Worm (Caenorhabditis elegans) whole organism, early embryonic: ENCODE data around the gene W09B6.4.

Source experiments
- B0310.2 ChIP-seq: sonication (generic microtip); optimal IDR thresholded peaks from 2 replicates; lab custom pipeline; 2016; ENCODE audit warnings: mild to moderate bottlenecking, missing genetic modification characterization, missing compliant biosample characterization
- F13C5.2 ChIP-seq: sonication (generic microtip); optimal IDR thresholded peaks from 2 replicates; lab custom pipeline; 2017; ENCODE audit warnings: mild to moderate bottlenecking, missing genetic modification characterization, inconsistent platforms, missing compliant biosample characterization
- aly-1 ChIP-seq: sonication (generic microtip); optimal IDR thresholded peaks from 2 replicates; lab custom pipeline; 2016; ENCODE audit warnings: missing genetic modification characterization, missing compliant biosample characterization
- ama-1 ChIP-seq: fragments of 150-350 bp; optimal IDR thresholded peaks from 2 replicates; lab custom pipeline; 2014
- ceh-13 ChIP-seq: fragments of 200-800 bp; sonication (Bioruptor generic); optimal IDR thresholded peaks from 2 replicates; lab custom pipeline; 2018; ENCODE audit warnings: mild to moderate bottlenecking, missing genetic modification characterization, missing compliant biosample characterization
- ceh-36 ChIP-seq: sonication (generic microtip); optimal IDR thresholded peaks from 2 replicates; lab custom pipeline; 2016; ENCODE audit warnings: missing genetic modification characterization, inconsistent platforms, missing compliant biosample characterization
- ets-7 ChIP-seq: sonication (generic microtip); optimal IDR thresholded peaks from 2 replicates; lab custom pipeline; 2016; ENCODE audit warnings: missing genotype, missing genetic modification characterization, missing compliant biosample characterization
- flt-1 ChIP-seq: fragments of 200-800 bp; sonication (Bioruptor generic); IDR thresholded peaks from 2 replicates; pipeline ENCODE4 v1.3.6; 2022; ENCODE audit warnings: missing genetic modification characterization, missing compliant biosample characterization
- hmbx-1 ChIP-seq: sonication (generic microtip); optimal IDR thresholded peaks from 2 replicates; lab custom pipeline; 2016; ENCODE audit warnings: mild to moderate bottlenecking, missing genetic modification characterization, missing compliant biosample characterization
- hmg-4 ChIP-seq: fragments of 200-800 bp; sonication (Bioruptor generic); optimal IDR thresholded peaks from 2 replicates; lab custom pipeline; 2018; ENCODE audit warnings: mild to moderate bottlenecking, missing genetic modification characterization, missing compliant biosample characterization
- hnd-1 ChIP-seq: sonication (generic microtip); optimal IDR thresholded peaks from 2 replicates; lab custom pipeline; 2016; ENCODE audit warnings: missing genetic modification characterization, missing compliant biosample characterization
- pes-1 ChIP-seq: fragments of 200-800 bp; sonication (Bioruptor generic); IDR thresholded peaks from 2 replicates; pipeline ENCODE4 v1.3.6; 2022; ENCODE audit warnings: missing genetic modification reagents, missing genetic modification characterization, missing compliant biosample characterization
- scrt-1 ChIP-seq: fragments of 200-800 bp; sonication (Bioruptor generic); IDR thresholded peaks from 2 replicates; pipeline ENCODE4 v1.3.6; 2022; ENCODE audit warnings: missing genetic modification characterization, missing compliant biosample characterization
- sea-1 ChIP-seq: fragments of 200-800 bp; sonication (Bioruptor generic); conservative IDR thresholded peaks from 2 replicates; pipeline ENCODE4 v1.3.6; 2022; ENCODE audit warnings: missing genetic modification characterization, missing compliant biosample characterization
- tbx-11 ChIP-seq: fragments of 200-800 bp; sonication (Bioruptor generic); IDR thresholded peaks from 2 replicates; pipeline ENCODE4 v1.3.6; 2022; ENCODE audit warnings: missing genetic modification characterization, missing compliant biosample characterization
- tbx-37 ChIP-seq: fragments of 200-800 bp; sonication (Bioruptor generic); conservative IDR thresholded peaks from 2 replicates; pipeline ENCODE4 v1.3.6; 2022; ENCODE audit warnings: missing genetic modification reagents, missing genetic modification characterization, missing compliant biosample characterization
- tra-4 ChIP-seq: sonication (generic microtip); optimal IDR thresholded peaks from 2 replicates; lab custom pipeline; 2017; ENCODE audit warnings: missing genetic modification characterization, missing compliant biosample characterization

W09B6.4 gene

DNA sequence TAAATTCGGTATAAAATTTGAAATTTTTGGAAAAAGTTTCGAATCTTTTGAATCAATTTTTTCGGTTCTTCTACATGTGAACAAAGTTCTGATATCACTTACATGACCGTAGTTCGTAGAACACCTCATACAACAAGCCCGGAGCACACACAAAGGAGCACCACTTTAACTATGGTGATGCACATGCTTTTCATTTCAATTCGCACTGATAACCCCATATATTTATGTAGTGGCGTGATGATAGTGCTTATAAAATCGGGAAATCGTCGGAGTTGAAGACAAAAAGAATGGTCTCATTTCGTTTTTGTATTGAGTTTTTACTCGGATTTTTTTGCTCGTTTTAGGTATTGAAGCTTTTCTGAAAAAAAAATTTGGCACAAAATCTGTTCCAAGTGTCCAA lies at the start of gene W09B6.4:
Gene W09B6.4, minus strand, starts transcription at position 151 of the 400 bp plus-strand sequence.
- TF ChIP-seq scrt-1: no peak
- no peak for TF ChIP-seq ama-1 (lab: Kevin White, UChicago)
- no peak for TF ChIP-seq sea-1
- TF ChIP-seq F13C5.2 (tag; lab: Kevin White, UChicago): no peak
- no peak for TF ChIP-seq ceh-36 (tag; lab: Kevin White, UChicago)
- no peak for TF ChIP-seq tbx-11 (GFP tag; lab: Robert Waterston, UW)
- TF ChIP-seq B0310.2: no peak
- TF ChIP-seq tra-4 (tag; lab: Kevin White, UChicago): no peak
- no peak for TF ChIP-seq hnd-1 (tag; lab: Kevin White, UChicago)
- TF ChIP-seq aly-1 (tag; lab: Kevin White, UChicago): no peak
- no peak for TF ChIP-seq flt-1
- TF ChIP-seq pes-1 (GFP tag; lab: Robert Waterston, UW): no peak
- no peak for TF ChIP-seq ceh-13 (GFP tag; lab: Kevin White, UChicago)
- no peak for TF ChIP-seq hmbx-1 (tag; lab: Kevin White, UChicago)
- no peak for TF ChIP-seq ets-7 (tag; lab: Kevin White, UChicago)
- no peak for TF ChIP-seq tbx-37 (GFP tag; lab: Robert Waterston, UW)

DNA sequence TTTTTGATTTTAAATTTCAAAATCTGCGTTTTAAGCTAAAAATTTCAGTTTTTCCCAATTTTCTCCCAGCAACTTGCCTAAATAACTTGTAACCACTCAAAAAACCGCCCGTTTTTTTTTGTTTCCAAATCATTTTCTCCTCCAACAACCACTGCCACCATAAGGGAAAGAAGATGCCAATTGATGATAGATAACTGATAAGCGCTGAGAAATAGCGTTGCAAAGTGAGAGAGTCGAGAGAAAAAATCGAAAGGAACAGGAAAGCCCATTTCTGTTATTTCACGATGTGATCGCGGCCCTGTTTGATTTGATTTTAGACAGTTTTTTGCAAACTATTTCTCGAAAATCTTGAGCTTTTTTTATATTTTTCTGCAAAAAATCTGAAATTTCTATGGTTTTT lies 49.0 kb upstream of the W09B6.4 start:
- TF ChIP-seq flt-1 (no peak), tbx-11 (GFP tag; lab: Robert Waterston, UW) (no peak), tra-4 (tag; lab: Kevin White, UChicago) (no peak), tbx-37 (GFP tag; lab: Robert Waterston, UW) (no peak), F13C5.2 (tag; lab: Kevin White, UChicago) (no peak), ceh-13 (GFP tag; lab: Kevin White, UChicago) (no peak), sea-1 (no peak), hnd-1 (tag; lab: Kevin White, UChicago) (no peak), scrt-1 (no peak), pes-1 (GFP tag; lab: Robert Waterston, UW) (no peak), B0310.2 (no peak), ama-1 (lab: Kevin White, UChicago) (no peak), hmg-4 (no peak), aly-1 (tag; lab: Kevin White, UChicago) (no peak), hmbx-1 (tag; lab: Kevin White, UChicago) (no peak), ets-7 (tag; lab: Kevin White, UChicago) (no peak), ceh-36 (tag; lab: Kevin White, UChicago) (no peak)

DNA sequence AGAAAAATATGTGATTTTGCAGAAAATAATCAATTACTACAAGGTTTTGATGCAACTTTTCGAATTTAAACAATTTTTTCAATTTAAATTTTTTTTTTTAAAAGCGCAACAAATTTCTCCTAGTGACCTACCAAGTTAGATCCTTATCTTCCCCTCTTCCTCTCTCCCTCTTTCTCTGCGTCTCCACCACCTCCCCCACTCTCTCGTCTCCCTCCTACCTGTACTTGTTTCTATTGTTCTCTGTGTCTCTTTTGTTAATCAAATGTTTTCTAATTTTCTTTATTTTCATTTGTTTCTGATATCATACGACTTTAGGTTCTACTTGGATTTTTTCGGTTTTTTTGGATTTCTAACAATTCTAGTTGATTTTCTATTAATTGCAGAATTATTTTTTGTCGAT lies 47.5 kb upstream of the W09B6.4 start:
- no peak for TF ChIP-seq ceh-36 (tag; lab: Kevin White, UChicago)
- no peak for TF ChIP-seq sea-1
- TF ChIP-seq tbx-37 (GFP tag; lab: Robert Waterston, UW): no peak
- no peak for TF ChIP-seq hnd-1 (tag; lab: Kevin White, UChicago)
- no peak for TF ChIP-seq aly-1 (tag; lab: Kevin White, UChicago)
- no peak for TF ChIP-seq flt-1
- TF ChIP-seq hmbx-1 (tag; lab: Kevin White, UChicago): no peak
- TF ChIP-seq ceh-13 (GFP tag; lab: Kevin White, UChicago): no peak
- TF ChIP-seq ama-1 (lab: Kevin White, UChicago): no peak
- no peak for TF ChIP-seq tra-4 (tag; lab: Kevin White, UChicago)
- TF ChIP-seq ets-7 (tag; lab: Kevin White, UChicago): no peak
- no peak for TF ChIP-seq scrt-1
- TF ChIP-seq pes-1 (GFP tag; lab: Robert Waterston, UW): no peak
- no peak for TF ChIP-seq B0310.2
- TF ChIP-seq tbx-11 (GFP tag; lab: Robert Waterston, UW): no peak
- no peak for TF ChIP-seq hmg-4
- no peak for TF ChIP-seq F13C5.2 (tag; lab: Kevin White, UChicago)

DNA sequence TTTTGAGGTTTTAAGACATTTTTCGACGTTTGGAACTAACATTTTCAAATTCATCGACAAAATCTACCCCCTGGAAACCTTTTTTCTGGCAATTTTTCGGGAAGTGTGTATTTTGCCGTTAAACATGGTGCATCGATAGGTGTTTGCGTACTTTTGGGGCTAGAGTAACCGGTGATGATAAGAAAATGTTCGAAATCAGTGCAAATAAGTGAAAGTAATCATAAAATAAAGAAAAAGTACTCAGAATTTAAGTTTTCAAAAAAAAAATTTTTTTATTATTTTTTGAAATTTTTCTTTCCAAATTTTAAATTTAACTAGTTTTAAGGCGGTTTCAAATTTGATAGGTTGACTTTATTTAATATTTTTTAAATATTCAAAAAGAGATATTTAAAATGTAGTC lies 38.6 kb upstream of the W09B6.4 start, which contains the start of gene nas-27:
Gene nas-27, minus strand, starts transcription at position 101 of the 400 bp plus-strand sequence.
- TF ChIP-seq hmg-4: no peak
- TF ChIP-seq tbx-11 (GFP tag; lab: Robert Waterston, UW): no peak
- TF ChIP-seq ceh-36 (tag; lab: Kevin White, UChicago): no peak
- no peak for TF ChIP-seq pes-1 (GFP tag; lab: Robert Waterston, UW)
- TF ChIP-seq scrt-1: no peak
- TF ChIP-seq hmbx-1 (tag; lab: Kevin White, UChicago): no peak
- no peak for TF ChIP-seq ceh-13 (GFP tag; lab: Kevin White, UChicago)
- no peak for TF ChIP-seq hnd-1 (tag; lab: Kevin White, UChicago)
- no peak for TF ChIP-seq flt-1
- TF ChIP-seq sea-1: no peak
- TF ChIP-seq F13C5.2 (tag; lab: Kevin White, UChicago): no peak
- no peak for TF ChIP-seq tbx-37 (GFP tag; lab: Robert Waterston, UW)
- TF ChIP-seq ets-7 (tag; lab: Kevin White, UChicago): no peak

DNA sequence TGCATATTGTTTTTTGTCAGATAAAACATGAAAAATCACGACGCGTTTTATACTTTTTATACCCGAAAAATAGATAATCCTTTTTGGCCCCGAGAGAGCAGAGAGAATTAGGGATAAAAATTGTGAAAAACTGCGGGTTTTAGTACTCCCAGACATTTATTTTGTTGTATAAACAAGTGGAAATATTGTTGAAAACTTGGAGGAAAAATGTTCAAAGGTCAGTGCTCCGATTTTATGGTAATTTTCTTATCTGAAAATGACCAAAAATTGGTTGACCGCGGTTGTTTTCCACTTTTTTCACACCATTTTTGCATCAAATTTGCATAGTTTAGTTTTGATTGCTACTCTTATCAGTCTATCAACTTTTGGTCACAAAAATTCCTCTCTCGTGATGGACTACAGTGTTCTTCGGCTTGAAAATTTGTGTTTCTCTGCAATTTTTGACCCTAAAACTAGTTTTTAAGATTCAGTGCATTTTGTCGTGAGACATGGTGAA lies 31.5 kb upstream of the W09B6.4 start, which contains the start of gene dlhd-1:
Gene dlhd-1, minus strand, starts transcription at position 51 of the 496 bp plus-strand sequence.
- no peak for TF ChIP-seq ets-7 (tag; lab: Kevin White, UChicago)
- TF ChIP-seq ceh-13 (GFP tag; lab: Kevin White, UChicago): no peak
- no peak for TF ChIP-seq tbx-37 (GFP tag; lab: Robert Waterston, UW)
- no peak for TF ChIP-seq B0310.2
- no peak for TF ChIP-seq tra-4 (tag; lab: Kevin White, UChicago)
- TF ChIP-seq pes-1 (GFP tag; lab: Robert Waterston, UW): no peak
- TF ChIP-seq tbx-11 (GFP tag; lab: Robert Waterston, UW): no peak
- TF ChIP-seq F13C5.2 (tag; lab: Kevin White, UChicago): no peak
- TF ChIP-seq hnd-1 (tag; lab: Kevin White, UChicago): no peak
- no peak for TF ChIP-seq hmg-4
- TF ChIP-seq aly-1 (tag; lab: Kevin White, UChicago): no peak
- TF ChIP-seq ama-1 (lab: Kevin White, UChicago): no peak
- no peak for TF ChIP-seq scrt-1
- no peak for TF ChIP-seq flt-1
- no peak for TF ChIP-seq hmbx-1 (tag; lab: Kevin White, UChicago)
- TF ChIP-seq ceh-36 (tag; lab: Kevin White, UChicago): no peak
- TF ChIP-seq sea-1: no peak

DNA sequence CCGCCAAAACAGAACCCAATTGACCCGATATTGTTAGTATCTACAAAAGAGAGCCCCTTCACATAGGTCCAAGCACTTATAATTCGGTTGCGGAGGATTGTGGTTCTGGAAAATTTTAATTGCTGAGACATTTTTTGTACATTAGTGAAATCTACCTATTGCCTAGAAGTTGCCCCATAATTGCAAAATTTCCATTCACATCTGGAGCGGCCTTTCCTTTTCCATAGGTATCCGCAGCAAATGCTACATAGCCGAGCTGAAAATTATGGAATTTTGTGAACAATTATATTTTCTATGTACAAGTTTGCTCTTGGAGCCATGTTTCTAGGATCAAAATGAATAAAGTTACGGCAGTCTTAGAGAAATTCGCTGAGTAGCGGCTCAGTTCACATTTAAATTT lies 30.2 kb upstream of the W09B6.4 start:
- TF ChIP-seq B0310.2: no peak
- TF ChIP-seq hmg-4: no peak
- TF ChIP-seq ets-7 (tag; lab: Kevin White, UChicago): no peak
- no peak for TF ChIP-seq ama-1 (lab: Kevin White, UChicago)
- no peak for TF ChIP-seq tbx-11 (GFP tag; lab: Robert Waterston, UW)
- no peak for TF ChIP-seq hnd-1 (tag; lab: Kevin White, UChicago)
- TF ChIP-seq tbx-37 (GFP tag; lab: Robert Waterston, UW): no peak
